Fruit fly (Drosophila melanogaster) Kc167 (cell line): ENCODE results near the gene Pgant35A.

Experiments
- Myc ChIP-seq: fragments of >200 bp; optimal IDR thresholded peaks from 2 replicates; lab custom pipeline; 2017; ENCODE audit warnings: missing external identifiers
- h ChIP-seq: fragments of >200 bp; optimal IDR thresholded peaks from 3 replicates; lab custom pipeline; 2018; ENCODE audit warnings: missing external identifiers
- insv ChIP-seq: fragments of >200 bp; optimal IDR thresholded peaks from 3 replicates; lab custom pipeline; 2018; ENCODE audit warnings: missing external identifiers
- psq ChIP-seq: fragments of >200 bp; optimal IDR thresholded peaks from 2 replicates; lab custom pipeline; 2017; ENCODE audit warnings: missing external identifiers

DNA sequence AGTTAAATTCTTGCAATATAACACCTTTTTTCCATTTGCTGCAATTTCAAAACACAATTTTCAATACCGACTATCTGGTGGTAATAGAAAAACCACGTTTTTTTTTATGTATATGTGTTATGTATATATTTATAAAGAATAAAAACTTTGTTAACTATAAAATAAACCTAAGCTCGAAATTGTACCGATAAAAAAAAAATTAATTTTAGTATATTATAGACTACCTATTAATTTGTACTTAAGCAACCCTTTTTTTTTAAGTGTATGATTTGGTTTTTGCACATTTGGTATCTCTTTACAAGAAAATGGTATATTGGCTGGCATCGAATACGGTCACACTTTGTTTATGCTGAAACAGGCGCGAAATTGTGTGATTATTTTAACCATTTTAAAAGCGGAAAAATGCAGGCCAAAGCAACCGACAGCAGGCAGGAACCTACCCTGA lies 2.7 kb downstream of the Pgant35A start, which contains the start of gene spel1:
- no peak for TF ChIP-seq Myc (lab: Kevin White, UChicago)
- TF ChIP-seq h (lab: Kevin White, UChicago), result no peak
- no peak for TF ChIP-seq insv
- no peak for TF ChIP-seq psq (lab: Kevin White, UChicago)
